Worm (Caenorhabditis elegans): ENCODE measurements around the gene gur-4.

The gur-4 gene

DNA sequence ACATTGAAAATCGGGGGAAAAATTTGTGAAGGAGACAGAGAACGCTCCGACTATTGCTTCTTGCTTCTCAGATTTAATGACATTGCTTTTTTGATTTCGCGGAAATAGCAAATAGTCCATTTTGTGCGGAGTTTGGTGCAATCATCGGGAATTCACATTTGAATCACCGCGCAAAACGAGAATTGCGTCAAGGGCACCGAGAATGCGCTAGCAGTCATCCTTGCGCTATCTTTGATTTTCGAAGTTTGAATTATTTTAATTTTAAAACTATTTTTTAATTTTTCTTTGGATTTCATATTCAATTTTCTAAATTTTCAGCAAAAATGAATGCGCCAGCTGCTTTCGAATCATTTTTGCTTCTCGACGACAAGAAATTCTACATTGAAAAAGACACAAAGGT is 44.8 kb upstream of the gur-4 start, which contains the start of gene rpb-11 (continued):
- TF ChIP-seq mdl-1 (tag; optimal IDR thresholded peaks at IDR 0.05): peak in 1 of 2 experiments; percentile 24
- TF ChIP-seq zfp-3 (GFP tag; conservative IDR thresholded peaks at IDR 0.05): peak; percentile 85
- TF ChIP-seq nhr-41 (GFP tag; IDR thresholded peaks at IDR 0.05): no peak
- TF ChIP-seq snpc-1.2 (GFP tag; IDR thresholded peaks at IDR 0.05): no peak
- TF ChIP-seq egl-43 (GFP tag; IDR thresholded peaks at IDR 0.05): peak; percentile 78
- TF ChIP-seq daf-19 (GFP tag; conservative IDR thresholded peaks at IDR 0.05): no peak
- TF ChIP-seq F44E2.7 (GFP tag; IDR thresholded peaks at IDR 0.05): no peak
- peak; percentile 95 for TF ChIP-seq lin-38 (GFP tag; IDR thresholded peaks at IDR 0.05)
- TF ChIP-seq madf-5 (GFP tag; IDR thresholded peaks at IDR 0.05): 0 out of 4 replicates have a peak, but pooled peaks of 1 of the 2 experiments have one; percentile 53
- peak; percentile 34 for TF ChIP-seq nhr-25 (tag; optimal IDR thresholded peaks at IDR 0.05; ENCODE audit: borderline replicate concordance, insufficient read depth)
- TF ChIP-seq zip-2 (tag; optimal IDR thresholded peaks at IDR 0.05): peak; percentile 51
- peak; percentile 48 for TF ChIP-seq ceh-32 (tag; optimal IDR thresholded peaks at IDR 0.05; ENCODE audit: poor library complexity)
- TF ChIP-seq rbr-2 (tag; optimal IDR thresholded peaks at IDR 0.05): peak; percentile 91
- peak; percentile 77 for TF ChIP-seq nhr-11 (tag; optimal IDR thresholded peaks at IDR 0.05)
- no peak for TF ChIP-seq R02D3.7 (tag; optimal IDR thresholded peaks at IDR 0.05)
- TF ChIP-seq unc-62 (GFP tag; optimal IDR thresholded peaks at IDR 0.05 in 1 of 2): peak in 1 of 2 experiments; percentile 4
- TF ChIP-seq unc-62 (tag; optimal IDR thresholded peaks at IDR 0.05): no peak
- TF ChIP-seq aly-2 (tag; optimal IDR thresholded peaks at IDR 0.05): no peak
- peak; percentile 97 for TF ChIP-seq mes-2 (tag; optimal IDR thresholded peaks at IDR 0.05; ENCODE audit: poor library complexity, severe bottlenecking)
- peak; percentile 96 for TF ChIP-seq nhr-42 (GFP tag; IDR thresholded peaks at IDR 0.05)
- no peak for TF ChIP-seq T20F7.1 (GFP tag; optimal IDR thresholded peaks at IDR 0.05)
- TF ChIP-seq lim-7 (GFP tag; IDR thresholded peaks at IDR 0.05): no peak
- peak; percentile 87 for TF ChIP-seq nhr-6 (tag; optimal IDR thresholded peaks at IDR 0.05)
- TF ChIP-seq snpc-4 (tag; optimal IDR thresholded peaks at IDR 0.05): no peak
- TF ChIP-seq dmd-9 (GFP tag; IDR thresholded peaks at IDR 0.05): peak; percentile 72; the same call in 1 of the 2 replicates
- peak; percentile 29 for TF ChIP-seq ama-1 (optimal IDR thresholded peaks at IDR 0.05)
- TF ChIP-seq nhr-48 (tag; optimal IDR thresholded peaks at IDR 0.05): peak; percentile 76
- TF ChIP-seq ZK546.5 (tag; optimal IDR thresholded peaks at IDR 0.05): peak in 1 of 2 experiments; percentile 41
- TF ChIP-seq Y75B8A.6 (GFP tag; IDR thresholded peaks at IDR 0.05): no peak
- TF ChIP-seq D1046.2 (GFP tag; IDR thresholded peaks at IDR 0.05): no peak
- no peak for TF ChIP-seq ceh-82 (tag; optimal IDR thresholded peaks at IDR 0.05)
- TF ChIP-seq unc-130 (GFP tag; optimal IDR thresholded peaks at IDR 0.05): peak; percentile 73
- TF ChIP-seq arid-1 (GFP tag; conservative IDR thresholded peaks at IDR 0.05): peak; percentile 72
- peak; percentile 45 to 96 for TF ChIP-seq lsy-2 (tag; optimal IDR thresholded peaks at IDR 0.05)
- TF ChIP-seq tra-1 (GFP tag; IDR thresholded peaks at IDR 0.05): peak; percentile 73
- peak; percentile 85 for TF ChIP-seq ztf-7 (tag; optimal IDR thresholded peaks at IDR 0.05)
- peak; percentile 69 for TF ChIP-seq vab-7 (GFP tag; IDR thresholded peaks at IDR 0.05)
- no peak for TF ChIP-seq cey-2 (tag; optimal IDR thresholded peaks at IDR 0.05; ENCODE audit: borderline replicate concordance, insufficient read depth)
- TF ChIP-seq ceh-20 (GFP tag; IDR thresholded peaks at IDR 0.05): peak; percentile 83; the same call in 1 of the 2 replicates
- peak; percentile 70 for TF ChIP-seq madf-9 (GFP tag; conservative IDR thresholded peaks at IDR 0.05)
- peak; percentile 79 for TF ChIP-seq lin-13 (GFP tag; optimal IDR thresholded peaks at IDR 0.05)
- peak; percentile 48 for TF ChIP-seq lin-15B (tag; optimal IDR thresholded peaks at IDR 0.05)
- TF ChIP-seq jun-1 (tag; optimal IDR thresholded peaks at IDR 0.05): peak; percentile 48
- TF ChIP-seq dmd-8 (GFP tag; IDR thresholded peaks at IDR 0.05): no peak
- no peak for TF ChIP-seq sdz-12 (GFP tag; optimal IDR thresholded peaks at IDR 0.05)
- no peak for TF ChIP-seq F26F4.8 (GFP tag; conservative IDR thresholded peaks at IDR 0.05)
- TF ChIP-seq pha-4 (GFP tag; IDR thresholded peaks at IDR 0.05): peak; percentile 89; the same call in 1 of the 2 replicates
- peak; percentile 41 for TF ChIP-seq pha-4 (tag; optimal IDR thresholded peaks at IDR 0.05)
- peak; percentile 31 for TF ChIP-seq zfp-2 (tag; optimal IDR thresholded peaks at IDR 0.05)
- peak; percentile 83 for TF ChIP-seq F10B5.3 (tag; optimal IDR thresholded peaks at IDR 0.05)
- TF ChIP-seq spr-1 (tag; optimal IDR thresholded peaks at IDR 0.05): peak; percentile 93
